Worm (Caenorhabditis elegans) whole organism, L2 larva: ENCODE measurements around the gene str-3.

Experiments used
- C34F6.9 ChIP-seq: fragments of 150-350 bp; optimal IDR thresholded peaks from 2 replicates; lab custom pipeline; 2014; ENCODE audit warnings: missing biosample characterization, missing genetic modification characterization
- F13H6.1 ChIP-seq: sonication (generic microtip); optimal IDR thresholded peaks from 2 replicates; lab custom pipeline; 2016; ENCODE audit warnings: missing genetic modification characterization, missing compliant biosample characterization
- Y55F3AM.14 ChIP-seq: fragments of 200-800 bp; sonication (Bioruptor generic); optimal IDR thresholded peaks from 2 replicates; lab custom pipeline; 2018; ENCODE audit warnings: mild to moderate bottlenecking, missing genetic modification characterization, missing compliant biosample characterization
- aly-2 ChIP-seq: fragments of 150-350 bp; optimal IDR thresholded peaks from 2 replicates; lab custom pipeline; 2014; ENCODE audit warnings: missing biosample characterization, missing genetic modification characterization
- ama-1 ChIP-seq: fragments of 150-350 bp; optimal IDR thresholded peaks from 2 replicates; lab custom pipeline; 2018; ENCODE audit warnings: inconsistent platforms
- blmp-1 ChIP-seq: sonication (generic microtip); optimal IDR thresholded peaks from 2 replicates; lab custom pipeline; 2017; ENCODE audit warnings: missing genetic modification characterization, mild to moderate bottlenecking, missing compliant biosample characterization, antibody characterized with exemption, moderate library complexity; ENCODE audit not compliant: insufficient read depth
- ceh-16 ChIP-seq: fragments of 150-350 bp; optimal IDR thresholded peaks from 2 replicates; lab custom pipeline; 2014; ENCODE audit warnings: missing biosample characterization, missing genetic modification characterization
- ceh-82 ChIP-seq: fragments of 150-350 bp; optimal IDR thresholded peaks from 2 replicates; lab custom pipeline; 2014; ENCODE audit warnings: missing biosample characterization, missing genetic modification characterization
- crh-2 ChIP-seq: sonication (generic microtip); optimal IDR thresholded peaks from 2 replicates; lab custom pipeline; 2017; ENCODE audit warnings: missing biosample characterization, missing genetic modification characterization
- egl-27 ChIP-seq: sonication (generic microtip); optimal IDR thresholded peaks from 3 replicates; lab custom pipeline; 2017; ENCODE audit warnings: missing biosample characterization, missing genetic modification reagents, missing genetic modification characterization
- elt-1 ChIP-seq: fragments of 150-350 bp; optimal IDR thresholded peaks from 2 replicates; lab custom pipeline; 2014; ENCODE audit warnings: missing biosample characterization, missing genetic modification characterization
- fos-1 ChIP-seq: fragments of 150-350 bp; optimal IDR thresholded peaks from 2 replicates; lab custom pipeline; 2014; ENCODE audit warnings: missing biosample characterization, missing genetic modification characterization
- gmeb-1 ChIP-seq: fragments of 150-350 bp; optimal IDR thresholded peaks from 2 replicates; lab custom pipeline; 2014; ENCODE audit warnings: missing biosample characterization, missing genetic modification characterization
- lin-11 ChIP-seq: fragments of 150-350 bp; sonication (generic microtip); optimal IDR thresholded peaks from 2 replicates; lab custom pipeline; 2014; ENCODE audit warnings: missing biosample characterization, missing genetic modification characterization, inconsistent platforms, mixed read lengths
- lin-13 ChIP-seq: fragments of 150-350 bp; optimal IDR thresholded peaks from 2 replicates; lab custom pipeline; 2014; ENCODE audit warnings: missing biosample characterization, missing genetic modification reagents, missing genetic modification characterization
- lin-39 ChIP-seq: fragments of 150-350 bp; optimal IDR thresholded peaks from 2 replicates; lab custom pipeline; 2014; ENCODE audit warnings: missing biosample characterization, missing genetic modification reagents, missing genetic modification characterization
- lsy-2 ChIP-seq, 2 experiments: fragments of 150-350 bp in 1 of 2; sonication (generic microtip) in 1 of 2; optimal IDR thresholded peaks; 2 replicates each; lab custom pipeline; 2014 to 2017; ENCODE audit warnings: missing biosample characterization in 2 of 2, missing genetic modification characterization in 2 of 2
- mbf-1 ChIP-seq: sonication (generic microtip); optimal IDR thresholded peaks from 2 replicates; lab custom pipeline; 2017; ENCODE audit warnings: missing biosample characterization, missing genetic modification characterization
- nhr-10 ChIP-seq: sonication (generic microtip); optimal IDR thresholded peaks from 2 replicates; lab custom pipeline; 2017; ENCODE audit warnings: missing biosample characterization, missing genetic modification characterization
- nhr-11 ChIP-seq: fragments of 150-350 bp; optimal IDR thresholded peaks from 2 replicates; lab custom pipeline; 2014; ENCODE audit warnings: missing biosample characterization, missing genetic modification characterization
- nhr-12 ChIP-seq: fragments of 150-350 bp; optimal IDR thresholded peaks from 2 replicates; lab custom pipeline; 2014; ENCODE audit warnings: missing biosample characterization, missing genetic modification characterization
- nhr-129 ChIP-seq: fragments of 150-350 bp; optimal IDR thresholded peaks from 2 replicates; lab custom pipeline; 2014; ENCODE audit warnings: missing biosample characterization, missing genetic modification characterization
- nhr-237 ChIP-seq: fragments of 150-350 bp; optimal IDR thresholded peaks from 2 replicates; lab custom pipeline; 2014; ENCODE audit warnings: missing biosample characterization, missing genetic modification characterization
- nhr-25 ChIP-seq: fragments of 150-350 bp; sonication (generic microtip); optimal IDR thresholded peaks from 3 replicates; lab custom pipeline; 2014; ENCODE audit warnings: missing biosample characterization, missing genetic modification characterization
- nhr-6 ChIP-seq: fragments of 150-350 bp; optimal IDR thresholded peaks from 2 replicates; lab custom pipeline; 2014; ENCODE audit warnings: missing biosample characterization, missing genetic modification characterization
- peb-1 ChIP-seq: fragments of 150-350 bp; optimal IDR thresholded peaks from 2 replicates; lab custom pipeline; 2014; ENCODE audit warnings: missing biosample characterization, missing genetic modification characterization
- sem-4 ChIP-seq: fragments of 150-350 bp; optimal IDR thresholded peaks from 2 replicates; lab custom pipeline; 2014; ENCODE audit warnings: missing biosample characterization, missing genetic modification reagents, missing genetic modification characterization
- skn-1 ChIP-seq: sonication (generic microtip); optimal IDR thresholded peaks from 2 replicates; lab custom pipeline; 2017; ENCODE audit warnings: missing biosample characterization, missing genetic modification characterization
- sma-3 ChIP-seq: sonication (generic microtip); optimal IDR thresholded peaks from 2 replicates; lab custom pipeline; 2016; ENCODE audit warnings: missing genetic modification reagents, missing genetic modification characterization, missing compliant biosample characterization
- sma-9 ChIP-seq, 2 experiments: fragments of 150-350 bp in 1 of 2; sonication (generic microtip) in 1 of 2; optimal IDR thresholded peaks; 2 replicates each; lab custom pipeline; 2014 to 2016; ENCODE audit warnings: missing genetic modification characterization in 2 of 2, mild to moderate bottlenecking in 1 of 2, missing biosample characterization in 1 of 2, missing compliant biosample characterization in 1 of 2, missing genetic modification reagents in 1 of 2, moderate library complexity in 1 of 2
- unc-39 ChIP-seq: fragments of 150-350 bp; optimal IDR thresholded peaks from 2 replicates; lab custom pipeline; 2014; ENCODE audit warnings: missing biosample characterization, missing genetic modification characterization
- unc-62 ChIP-seq: fragments of 150-350 bp; optimal IDR thresholded peaks from 2 replicates; lab custom pipeline; 2014; ENCODE audit warnings: missing biosample characterization, missing genetic modification reagents, missing genetic modification characterization
- ztf-11 ChIP-seq: sonication (generic microtip); optimal IDR thresholded peaks from 2 replicates; lab custom pipeline; 2017; ENCODE audit warnings: missing biosample characterization, missing genetic modification characterization
- ztf-4 ChIP-seq: fragments of 150-350 bp; optimal IDR thresholded peaks from 2 replicates; lab custom pipeline; 2014; ENCODE audit warnings: missing biosample characterization, missing genetic modification characterization

Gene str-3

ce11 chrIV:11110995-11111619 lies 10.9 kb upstream of the str-3 start, which contains the start of gene rps-5 (continued):
- TF ChIP-seq F13H6.1 (tag; lab: Kevin White, UChicago), result peak; percentile 20
- no peak for TF ChIP-seq nhr-10
- TF ChIP-seq ceh-82 (tag; lab: Kevin White, UChicago), result no peak
- TF ChIP-seq sma-9 (GFP tag; optimal IDR thresholded peaks at IDR 0.05; lab: Kevin White, UChicago), result peak; percentile 41
- no peak for TF ChIP-seq sma-9 (tag; optimal IDR thresholded peaks at IDR 0.05; lab: Kevin White, UChicago)
- TF ChIP-seq, all 48 proteins: peak for 19

DNA sequence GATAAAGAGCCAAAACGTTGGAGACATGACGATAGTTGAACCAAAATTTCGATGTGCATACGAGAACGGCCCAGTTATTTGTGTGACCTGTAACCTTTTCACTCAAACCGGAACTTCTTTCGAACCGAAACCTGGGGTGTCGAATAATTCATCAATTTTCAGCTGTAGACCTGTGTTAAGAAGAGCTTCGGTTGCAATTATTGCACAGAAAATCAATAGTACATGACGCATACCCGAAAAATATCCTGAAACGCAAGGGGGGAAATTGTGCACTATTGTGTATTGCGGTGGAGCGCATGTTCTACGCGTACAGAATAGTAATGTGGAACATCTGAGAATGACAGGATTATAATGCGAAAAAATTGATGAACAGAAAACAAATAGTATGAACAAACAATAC lies 9.6 kb upstream of the str-3 start, which contains the start of gene pigk-1:
Gene pigk-1 (minus strand): TSS at position 248 of the 400 bp plus-strand sequence.
- TF ChIP-seq egl-27 (tag; lab: Kevin White, UChicago), result no peak
- TF ChIP-seq lsy-2 (tag; optimal IDR thresholded peaks at IDR 0.05; lab: Kevin White, UChicago), result peak in 1 of 2 experiments; percentile 7
- no peak for TF ChIP-seq nhr-237
- TF ChIP-seq aly-2 (tag; lab: Kevin White, UChicago), result no peak
- TF ChIP-seq mbf-1 (tag; lab: Kevin White, UChicago), result no peak
- no peak for TF ChIP-seq fos-1 (tag; lab: Kevin White, UChicago)

- no peak for TF ChIP-seq aly-2 (tag; lab: Kevin White, UChicago)
Measured at ce11 chrIV:11105724-11106123, 5.6 kb upstream of the str-3 start, which contains the start of gene srlf-24. TSS of gene srlf-24 (minus strand) at chrIV:11105824.

- no peak for TF ChIP-seq sma-3 (GFP tag; lab: Kevin White, UChicago)
- no peak for TF ChIP-seq nhr-6
- TF ChIP-seq blmp-1 (tag; lab: Kevin White, UChicago), result no peak
- no peak for TF ChIP-seq nhr-129 (tag; lab: Kevin White, UChicago)
- TF ChIP-seq C34F6.9, result no peak
- TF ChIP-seq ztf-4 (tag; lab: Kevin White, UChicago), result no peak
- no peak for TF ChIP-seq lin-39 (tag; lab: Kevin White, UChicago)
- TF ChIP-seq gmeb-1 (tag; lab: Kevin White, UChicago), result no peak
- TF ChIP-seq, all 48 proteins: peak for 0
Measured at ce11 chrIV:11103501-11103900, 3.3 kb upstream of the str-3 start.

- no peak for TF ChIP-seq lin-11 (tag; lab: Kevin White, UChicago)
- no peak for TF ChIP-seq gmeb-1 (tag; lab: Kevin White, UChicago)
- no peak for TF ChIP-seq Y55F3AM.14
- no peak for TF ChIP-seq egl-27 (tag; lab: Kevin White, UChicago)
- TF ChIP-seq nhr-25 (tag; lab: Kevin White, UChicago), result no peak
- no peak for TF ChIP-seq nhr-11 (tag; lab: Kevin White, UChicago)
- no peak for TF ChIP-seq unc-39 (tag; lab: Kevin White, UChicago)
- TF ChIP-seq crh-2 (tag; lab: Kevin White, UChicago), result no peak
- no peak for TF ChIP-seq sem-4 (tag; lab: Kevin White, UChicago)
- TF ChIP-seq lin-13, result no peak
- TF ChIP-seq nhr-12 (tag; lab: Kevin White, UChicago), result no peak
- no peak for TF ChIP-seq ama-1 (lab: Kevin White, UChicago)
- TF ChIP-seq peb-1 (tag; lab: Kevin White, UChicago), result no peak
- TF ChIP-seq skn-1 (tag; lab: Kevin White, UChicago), result no peak
- no peak for TF ChIP-seq ztf-11 (tag; lab: Kevin White, UChicago)
- no peak for TF ChIP-seq elt-1 (tag; lab: Kevin White, UChicago)
Measured at ce11 chrIV:11102608-11103007, 2.4 kb upstream of the str-3 start, which contains the start of gene srlf-17. TSS of gene srlf-17 (minus strand) at chrIV:11102708.

ce11 chrIV:11101383-11101782 lies 1.2 kb upstream of the str-3 start, which contains the start of gene srlf-18:
TSS of gene srlf-18 (minus strand) at chrIV:11101483.
- no peak for TF ChIP-seq ztf-4 (tag; lab: Kevin White, UChicago)
- TF ChIP-seq ceh-16 (tag; lab: Kevin White, UChicago), result no peak
- no peak for TF ChIP-seq skn-1 (tag; lab: Kevin White, UChicago)
- no peak for TF ChIP-seq unc-62 (GFP tag; lab: Kevin White, UChicago)
